Fruit fly (Drosophila melanogaster) whole organism, embryonic: ENCODE results near the gene Ets97D.

ENCODE experiments used
- Antp ChIP-seq: fragments of 200-800 bp; sonication (Bioruptor generic); optimal IDR thresholded peaks from 3 replicates; lab custom pipeline; 2016; ENCODE audit warnings: missing biosample characterization, missing genetic modification characterization
- Atf3 ChIP-seq: fragments of 200-800 bp; sonication (Bioruptor generic); optimal IDR thresholded peaks from 3 replicates; lab custom pipeline; 2016; ENCODE audit warnings: missing biosample characterization, missing genetic modification characterization
- Bgb ChIP-seq: fragments of 200-800 bp; sonication (Bioruptor generic); IDR thresholded peaks from 2 replicates; pipeline ENCODE4 v1.3.6; 2022; ENCODE audit warnings: missing biosample characterization, missing genetic modification characterization; ENCODE audit not compliant: partially characterized antibody
- Blimp-1 ChIP-seq: fragments of 200-800 bp; sonication (Bioruptor generic); optimal IDR thresholded peaks from 3 replicates; lab custom pipeline; 2018; ENCODE audit warnings: missing biosample characterization, missing genetic modification characterization, mild to moderate bottlenecking, moderate library complexity, missing genetic modification reagents
- CG11247 ChIP-seq: fragments of 200-800 bp; sonication (Bioruptor generic); IDR thresholded peaks from 2 replicates; pipeline ENCODE4 v1.3.6; 2022; ENCODE audit warnings: missing biosample characterization, missing genetic modification characterization
- CG11504 ChIP-seq: fragments of 200-800 bp; sonication (Bioruptor generic); optimal IDR thresholded peaks from 3 replicates; lab custom pipeline; 2019; ENCODE audit warnings: missing biosample characterization, mild to moderate bottlenecking, missing genetic modification characterization, moderate library complexity
- CG12219 ChIP-seq: fragments of 200-800 bp; sonication (Bioruptor generic); optimal IDR thresholded peaks from 3 replicates; lab custom pipeline; 2018; ENCODE audit warnings: missing biosample characterization, mild to moderate bottlenecking, missing genetic modification characterization
- CG12299 ChIP-seq: fragments of 200-800 bp; sonication (Bioruptor generic); optimal IDR thresholded peaks from 2 replicates; lab custom pipeline; 2018; ENCODE audit warnings: missing biosample characterization, mild to moderate bottlenecking, missing genetic modification characterization
- CG12391 ChIP-seq: fragments of 200-800 bp; sonication (Bioruptor generic); optimal IDR thresholded peaks from 3 replicates; lab custom pipeline; 2018; ENCODE audit warnings: missing biosample characterization, mild to moderate bottlenecking, missing genetic modification characterization, moderate library complexity
- CG13123 ChIP-seq: fragments of 200-800 bp; sonication (Bioruptor generic); optimal IDR thresholded peaks from 2 replicates; lab custom pipeline; 2016; ENCODE audit warnings: missing biosample characterization, missing genetic modification characterization
- CG13296 ChIP-seq: fragments of 200-800 bp; sonication (Bioruptor generic); optimal IDR thresholded peaks from 3 replicates; lab custom pipeline; 2018; ENCODE audit warnings: missing biosample characterization, mild to moderate bottlenecking, missing genetic modification characterization
- CG14441 ChIP-seq: fragments of 200-800 bp; sonication (Bioruptor generic); IDR thresholded peaks from 2 replicates; pipeline ENCODE4 v1.3.6; 2022; ENCODE audit warnings: missing biosample characterization, missing genetic modification characterization
- CG15514 ChIP-seq: fragments of 200-800 bp; sonication (Bioruptor generic); optimal IDR thresholded peaks from 3 replicates; lab custom pipeline; 2017; ENCODE audit warnings: missing biosample characterization, missing genetic modification characterization, mild to moderate bottlenecking, moderate library complexity, missing genetic modification reagents
- CG1602 ChIP-seq: fragments of 200-800 bp; sonication (Bioruptor generic); optimal IDR thresholded peaks from 3 replicates; lab custom pipeline; 2016; ENCODE audit warnings: missing biosample characterization, missing genetic modification characterization
- CG17359 ChIP-seq: fragments of 200-800 bp; sonication (Bioruptor generic); optimal IDR thresholded peaks from 3 replicates; lab custom pipeline; 2018; ENCODE audit warnings: missing biosample characterization, mild to moderate bottlenecking, missing genetic modification characterization, moderate library complexity
- CG17829 ChIP-seq: fragments of 200-800 bp; optimal IDR thresholded peaks from 2 replicates; lab custom pipeline; 2019; ENCODE audit warnings: missing biosample characterization, mild to moderate bottlenecking, missing genetic modification characterization, moderate library complexity
- CG18599 ChIP-seq: fragments of 200-800 bp; sonication (Bioruptor generic); optimal IDR thresholded peaks from 3 replicates; lab custom pipeline; 2017; ENCODE audit warnings: missing biosample characterization, missing genetic modification characterization, mild to moderate bottlenecking, moderate library complexity, missing genetic modification reagents
- CG30403 ChIP-seq: fragments of 200-800 bp; sonication (Bioruptor generic); optimal IDR thresholded peaks from 3 replicates; lab custom pipeline; 2016; ENCODE audit warnings: missing biosample characterization, missing genetic modification characterization
- CG31224 ChIP-seq: fragments of 200-800 bp; sonication (Bioruptor generic); IDR thresholded peaks from 2 replicates; pipeline ENCODE4 v1.3.6; 2022; ENCODE audit warnings: missing biosample characterization, missing genetic modification characterization
- CG3163 ChIP-seq: fragments of 200-800 bp; sonication (Bioruptor generic); optimal IDR thresholded peaks from 3 replicates; lab custom pipeline; 2016; ENCODE audit warnings: missing biosample characterization, missing genetic modification characterization
- CG34422 ChIP-seq: fragments of 200-800 bp; sonication (Bioruptor generic); IDR thresholded peaks from 3 replicates; pipeline ENCODE4 v1.3.6; 2022; ENCODE audit warnings: missing biosample characterization, missing genetic modification characterization
- CG4328 ChIP-seq: fragments of 200-800 bp; sonication (Bioruptor generic); optimal IDR thresholded peaks from 3 replicates; lab custom pipeline; 2017; ENCODE audit warnings: missing biosample characterization, missing genetic modification reagents, missing genetic modification characterization
- CG5245 ChIP-seq: fragments of 200-800 bp; sonication (Bioruptor generic); optimal IDR thresholded peaks from 3 replicates; lab custom pipeline; 2016; ENCODE audit warnings: missing biosample characterization, missing genetic modification characterization
- CG6813 ChIP-seq: fragments of 200-800 bp; sonication (Bioruptor generic); optimal IDR thresholded peaks from 2 replicates; lab custom pipeline; 2017; ENCODE audit warnings: missing biosample characterization, missing genetic modification characterization, mild to moderate bottlenecking, moderate library complexity, missing genetic modification reagents
- CG7271 ChIP-seq: fragments of 200-800 bp; sonication (Bioruptor generic); optimal IDR thresholded peaks from 2 replicates; lab custom pipeline; 2018; ENCODE audit warnings: missing biosample characterization, mild to moderate bottlenecking, missing genetic modification characterization, moderate library complexity
- CG7839 ChIP-seq: fragments of 200-800 bp; sonication (Bioruptor generic); optimal IDR thresholded peaks from 3 replicates; lab custom pipeline; 2018; ENCODE audit warnings: missing biosample characterization, mild to moderate bottlenecking, missing genetic modification characterization, moderate library complexity
- CG9817 ChIP-seq: fragments of 200-800 bp; sonication (Bioruptor generic); optimal IDR thresholded peaks from 2 replicates; lab custom pipeline; 2018; ENCODE audit warnings: missing biosample characterization, mild to moderate bottlenecking, missing genetic modification characterization, moderate library complexity
- Fer3 ChIP-seq: fragments of 200-800 bp; sonication (Bioruptor generic); optimal IDR thresholded peaks from 2 replicates; lab custom pipeline; 2018; ENCODE audit warnings: missing biosample characterization, mild to moderate bottlenecking, missing genetic modification characterization, moderate library complexity
- Hey ChIP-seq: fragments of 200-800 bp; sonication (Bioruptor generic); optimal IDR thresholded peaks from 3 replicates; lab custom pipeline; 2018; ENCODE audit warnings: missing biosample characterization, mild to moderate bottlenecking, missing genetic modification characterization
- HmgZ ChIP-seq: fragments of 200-800 bp; sonication (Bioruptor generic); optimal IDR thresholded peaks from 2 replicates; lab custom pipeline; 2018; ENCODE audit warnings: missing biosample characterization, mild to moderate bottlenecking, missing genetic modification characterization
- Hr39 ChIP-seq: fragments of >200 bp; optimal IDR thresholded peaks from 2 replicates; lab custom pipeline; 2017
- NfI ChIP-seq: fragments of 200-800 bp; sonication (Bioruptor generic); optimal IDR thresholded peaks from 3 replicates; lab custom pipeline; 2018; ENCODE audit warnings: missing biosample characterization, mild to moderate bottlenecking, missing genetic modification characterization, moderate library complexity
- Opbp ChIP-seq: fragments of 200-800 bp; sonication (Bioruptor generic); IDR thresholded peaks from 3 replicates; pipeline ENCODE4 v1.3.6; 2022; ENCODE audit warnings: missing biosample characterization, missing genetic modification characterization; ENCODE audit not compliant: partially characterized antibody
- Sox102F ChIP-seq: fragments of 200-800 bp; sonication (Bioruptor generic); optimal IDR thresholded peaks from 2 replicates; lab custom pipeline; 2018; ENCODE audit warnings: missing biosample characterization, mild to moderate bottlenecking, missing genetic modification characterization, moderate library complexity
- Stat92E ChIP-seq, 3 experiments: fragments of >200 bp in 2 of 3; fragments of 200-800 bp in 1 of 3; sonication (Bioruptor generic) in 1 of 3; optimal IDR thresholded peaks; 2 replicates each; lab custom pipeline; 2017 to 2019; ENCODE audit warnings: missing biosample characterization in 3 of 3, missing genetic modification characterization in 3 of 3, mild to moderate bottlenecking in 1 of 3, moderate library complexity in 1 of 3
- Taf1 ChIP-seq: fragments of 200-800 bp; sonication (Bioruptor generic); IDR thresholded peaks from 2 replicates; pipeline ENCODE4 v1.3.6; 2022; ENCODE audit warnings: missing biosample characterization, missing genetic modification characterization
- ash1 ChIP-seq: fragments of 200-800 bp; sonication (Bioruptor generic); optimal IDR thresholded peaks from 2 replicates; lab custom pipeline; 2018; ENCODE audit warnings: missing biosample characterization, mild to moderate bottlenecking, missing genetic modification characterization
- crc ChIP-seq: fragments of 200-800 bp; sonication (Bioruptor generic); optimal IDR thresholded peaks from 2 replicates; lab custom pipeline; 2016; ENCODE audit warnings: missing biosample characterization, missing genetic modification characterization
- eve ChIP-seq, 2 experiments: fragments of >200 bp; optimal IDR thresholded peaks; 2 replicates each; lab custom pipeline; 2017; ENCODE audit warnings: missing biosample characterization in 2 of 2, missing genetic modification characterization in 2 of 2
- jigr1 ChIP-seq: fragments of 200-800 bp; sonication (Bioruptor generic); IDR thresholded peaks from 3 replicates; pipeline ENCODE4 v1.3.6; 2022; ENCODE audit warnings: missing biosample characterization, missing genetic modification characterization
- kah ChIP-seq: fragments of 200-800 bp; sonication (Bioruptor generic); optimal IDR thresholded peaks from 2 replicates; lab custom pipeline; 2018; ENCODE audit warnings: missing biosample characterization, mild to moderate bottlenecking, missing genetic modification characterization
- lab ChIP-seq: fragments of 200-800 bp; sonication (Bioruptor generic); optimal IDR thresholded peaks from 3 replicates; lab custom pipeline; 2017; ENCODE audit warnings: missing biosample characterization, missing genetic modification characterization, mild to moderate bottlenecking, moderate library complexity, missing genetic modification reagents
- luna ChIP-seq: fragments of 200-800 bp; sonication (Bioruptor generic); optimal IDR thresholded peaks from 2 replicates; lab custom pipeline; 2016; ENCODE audit warnings: missing biosample characterization, missing genetic modification characterization
- onecut ChIP-seq: fragments of 200-800 bp; sonication (Bioruptor generic); IDR thresholded peaks from 2 replicates; pipeline ENCODE4 v1.3.6; 2022; ENCODE audit warnings: missing biosample characterization, missing genetic modification characterization
- org-1 ChIP-seq: fragments of 200-800 bp; sonication (Bioruptor generic); optimal IDR thresholded peaks from 2 replicates; lab custom pipeline; 2017; ENCODE audit warnings: missing biosample characterization, missing genetic modification characterization
- salm ChIP-seq: fragments of 200-800 bp; sonication (Bioruptor generic); optimal IDR thresholded peaks from 2 replicates; lab custom pipeline; 2018; ENCODE audit warnings: missing biosample characterization, mild to moderate bottlenecking, missing genetic modification characterization
- slbo ChIP-seq: fragments of 200-800 bp; sonication (Bioruptor generic); IDR thresholded peaks from 2 replicates; pipeline ENCODE4 v1.3.6; 2022; ENCODE audit warnings: missing biosample characterization, missing genetic modification characterization
- stc ChIP-seq: fragments of 200-800 bp; sonication (Bioruptor generic); IDR thresholded peaks from 2 replicates; pipeline ENCODE4 v1.3.6; 2022; ENCODE audit warnings: missing biosample characterization, missing genetic modification characterization
- tap ChIP-seq: fragments of 200-800 bp; optimal IDR thresholded peaks from 3 replicates; lab custom pipeline; 2019; ENCODE audit warnings: missing biosample characterization, mild to moderate bottlenecking, missing genetic modification characterization, moderate library complexity
- tio ChIP-seq: fragments of 200-800 bp; sonication (Bioruptor generic); optimal IDR thresholded peaks from 2 replicates; lab custom pipeline; 2017; ENCODE audit warnings: missing biosample characterization, missing genetic modification characterization, inconsistent platforms

Gene Ets97D

dm6 chr3R:26928424-26928823 lies 15.7 kb upstream of the Ets97D start (continued):
- no peak for TF ChIP-seq luna (GFP tag; lab: Kevin White, UChicago)
- TF ChIP-seq salm (tag; lab: Kevin White, UChicago) = peak; percentile 50
- peak; percentile 64 for TF ChIP-seq CG12219 (GFP tag; lab: Kevin White, UChicago)
- peak; percentile 43 for TF ChIP-seq CG14441 (GFP tag; lab: Robert Waterston, UW)
- peak; percentile 78 for TF ChIP-seq CG11504 (tag; lab: Kevin White, UChicago)
- no peak for TF ChIP-seq CG31224 (GFP tag; lab: Robert Waterston, UW)
- TF ChIP-seq CG6813 = peak; percentile 42
- TF ChIP-seq Opbp (GFP tag; lab: Robert Waterston, UW) = no peak
- no peak for TF ChIP-seq CG7271
- TF ChIP-seq CG1602 (GFP tag; lab: Kevin White, UChicago) = peak; percentile 15
- TF ChIP-seq CG13296 (GFP tag; lab: Kevin White, UChicago) = peak; percentile 35
- peak; percentile 28 for TF ChIP-seq CG5245 (GFP tag; lab: Kevin White, UChicago)
- peak; percentile 62 for TF ChIP-seq CG17359 (tag; lab: Kevin White, UChicago)
- TF ChIP-seq CG9817 (tag; lab: Kevin White, UChicago) = peak; percentile 44
- TF ChIP-seq CG12299 (tag; lab: Kevin White, UChicago) = peak; percentile 15
- no peak for TF ChIP-seq jigr1 (GFP tag; lab: Robert Waterston, UW)
- no peak for TF ChIP-seq crc (GFP tag; lab: Kevin White, UChicago)
- TF ChIP-seq stc (GFP tag; lab: Robert Waterston, UW) = 0 out of 2 replicates have a peak, but pooled peaks have one; percentile 45
- TF ChIP-seq onecut (GFP tag; lab: Robert Waterston, UW) = peak; percentile 14; the same call in 1 of the 2 replicates
- TF ChIP-seq Taf1 (GFP tag; lab: Robert Waterston, UW) = no peak
- TF ChIP-seq CG13123 = peak; percentile 27
- no peak for TF ChIP-seq Hr39 (lab: Kevin White, UChicago)
- peak; percentile 49 for TF ChIP-seq Blimp-1 (GFP tag; lab: Kevin White, UChicago)
- TF ChIP-seq CG15514 = no peak
- TF ChIP-seq Fer3 (tag; lab: Kevin White, UChicago) = peak; percentile 40
- TF ChIP-seq Sox102F (GFP tag; lab: Kevin White, UChicago) = peak; percentile 86
- TF ChIP-seq CG4328 = no peak
- peak; percentile 2 for TF ChIP-seq CG18599
- no peak for TF ChIP-seq Atf3
- peak; percentile 4 for TF ChIP-seq HmgZ (tag; lab: Kevin White, UChicago)
- TF ChIP-seq CG7839 (tag; lab: Kevin White, UChicago) = peak; percentile 70
- no peak for TF ChIP-seq Hey
- peak; percentile 56 for TF ChIP-seq lab
- TF ChIP-seq Bgb (GFP tag; lab: Robert Waterston, UW) = no peak
- TF ChIP-seq kah (GFP tag; lab: Kevin White, UChicago) = peak; percentile 34
- TF ChIP-seq slbo (GFP tag; lab: Robert Waterston, UW) = peak; percentile 58
- peak; percentile 14; the same call in 1 of the 2 replicates for TF ChIP-seq CG11247 (GFP tag; lab: Robert Waterston, UW)
- no peak for TF ChIP-seq CG34422 (GFP tag; lab: Robert Waterston, UW)
- TF ChIP-seq CG12391 = peak; percentile 78
- TF ChIP-seq Antp (GFP tag; lab: Kevin White, UChicago) = no peak
- no peak for TF ChIP-seq CG3163 (GFP tag; lab: Kevin White, UChicago)
- no peak for TF ChIP-seq CG17829 (tag; lab: Kevin White, UChicago)
- no peak for TF ChIP-seq ash1 (GFP tag; lab: Kevin White, UChicago)
- peak; percentile 60 for TF ChIP-seq CG30403
- TF ChIP-seq tap (tag; lab: Kevin White, UChicago) = peak; percentile 73
- peak in 1 of 2 experiments; percentile 78 for TF ChIP-seq eve (GFP tag; optimal IDR thresholded peaks at IDR 0.05; lab: Kevin White, UChicago)
- TF ChIP-seq org-1 (GFP tag; lab: Kevin White, UChicago) = peak; percentile 19
- no peak for TF ChIP-seq Stat92E (GFP tag; optimal IDR thresholded peaks at IDR 0.05; lab: Kevin White, UChicago)
- peak; percentile 47 for TF ChIP-seq NfI
- TF ChIP-seq tio (GFP tag; lab: Kevin White, UChicago) = peak; percentile 44
